Worm (Caenorhabditis elegans) whole organism, L4 larva: Measurements from ENCODE around the gene T20G5.12.

Experiments
- ces-1 ChIP-seq: fragments of 150-350 bp; sonication (generic microtip); optimal IDR thresholded peaks from 4 replicates; lab custom pipeline; 2014; ENCODE audit warnings: missing biosample characterization, missing genetic modification reagents, missing genetic modification characterization
- fos-1 ChIP-seq: fragments of 150-350 bp; optimal IDR thresholded peaks from 2 replicates; lab custom pipeline; 2014; ENCODE audit warnings: missing biosample characterization, missing genetic modification characterization

DNA sequence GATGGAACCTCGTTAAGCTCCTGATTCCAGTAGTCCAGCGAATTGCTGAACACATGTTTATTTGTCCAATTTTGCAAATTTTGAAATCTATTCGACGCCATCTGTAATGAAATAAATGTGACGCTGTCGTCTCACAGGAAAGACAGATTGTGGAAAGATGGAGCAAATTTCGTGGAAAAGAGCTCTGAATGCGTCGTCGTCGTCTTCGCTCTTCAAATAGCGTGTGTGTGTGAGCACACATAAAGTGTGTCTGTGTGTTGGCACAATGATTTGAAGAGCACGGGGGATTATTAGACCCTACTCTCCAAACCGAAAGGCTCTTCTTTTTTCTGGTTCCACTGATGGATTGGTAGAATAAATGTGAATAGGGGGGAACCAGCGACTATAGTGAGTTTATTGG, 15.2 kb upstream of the T20G5.12 start, which contains the start of gene unc-47:
- TF ChIP-seq fos-1 (tag; lab: Kevin White, UChicago) (no peak), ces-1 (GFP tag; lab: Kevin White, UChicago) (no peak)
